Worm (Caenorhabditis elegans): Measurements from ENCODE around the gene F56D6.14.
A peak's percentile ranks its signal among the peaks of the same experiment; 100 is the strongest.

- peak; percentile 43 for TF ChIP-seq nhr-28 (tag; optimal IDR thresholded peaks at IDR 0.05)
- no peak for TF ChIP-seq nhr-25 (tag; optimal IDR thresholded peaks at IDR 0.05; ENCODE audit: borderline replicate concordance, insufficient read depth)
- no peak for TF ChIP-seq ama-1 (optimal IDR thresholded peaks at IDR 0.05)
- TF ChIP-seq rbr-2 (tag; optimal IDR thresholded peaks at IDR 0.05): no peak
- TF ChIP-seq nhr-237 (tag; optimal IDR thresholded peaks at IDR 0.05): no peak
- TF ChIP-seq snpc-1.2 (GFP tag; IDR thresholded peaks at IDR 0.05): no peak
- no peak for TF ChIP-seq dmd-9 (GFP tag; IDR thresholded peaks at IDR 0.05)
These were observed 42.9 kb downstream of the F56D6.14 start, which contains the start of gene clec-75 for ce11 chrIV:3960396-3960795.
